Worm (Caenorhabditis elegans) whole organism, mixed stage, embryonic: Measurements from ENCODE around the gene C06B3.16.

ENCODE experiments used
- ceh-83 ChIP-seq: fragments of 200-800 bp; sonication (Bioruptor generic); optimal IDR thresholded peaks from 2 replicates; lab custom pipeline; 2018; ENCODE audit warnings: mild to moderate bottlenecking, missing genetic modification characterization, missing compliant biosample characterization
- elt-3 ChIP-seq: fragments of 150-350 bp; optimal IDR thresholded peaks from 2 replicates; lab custom pipeline; 2014; ENCODE audit warnings: missing biosample characterization, missing genetic modification characterization
- lin-13 ChIP-seq: fragments of 150-350 bp; optimal IDR thresholded peaks from 2 replicates; lab custom pipeline; 2014; ENCODE audit warnings: missing biosample characterization, missing genetic modification characterization
- lsy-2 ChIP-seq: fragments of 150-350 bp; optimal IDR thresholded peaks from 2 replicates; lab custom pipeline; 2014; ENCODE audit warnings: missing biosample characterization, missing genetic modification characterization
- mab-5 ChIP-seq: fragments of 150-350 bp; optimal IDR thresholded peaks from 2 replicates; lab custom pipeline; 2014; ENCODE audit warnings: missing biosample characterization, missing genetic modification characterization
- mep-1 ChIP-seq: fragments of 150-350 bp; optimal IDR thresholded peaks from 2 replicates; lab custom pipeline; 2017; ENCODE audit warnings: missing biosample characterization, missing genetic modification reagents, missing genetic modification characterization, inconsistent platforms
- nhr-28 ChIP-seq: fragments of 150-350 bp; optimal IDR thresholded peaks from 2 replicates; lab custom pipeline; 2014; ENCODE audit warnings: missing biosample characterization, missing genetic modification characterization
- pha-4 ChIP-seq: fragments of 150-350 bp; optimal IDR thresholded peaks from 2 replicates; lab custom pipeline; 2018; ENCODE audit warnings: missing biosample characterization, missing genetic modification reagents, missing genetic modification characterization
- snpc-4 ChIP-seq: fragments of 150-350 bp; optimal IDR thresholded peaks from 2 replicates; lab custom pipeline; 2014; ENCODE audit warnings: missing biosample characterization, missing genetic modification characterization
- unc-39 ChIP-seq: fragments of 150-350 bp; optimal IDR thresholded peaks from 2 replicates; lab custom pipeline; 2014; ENCODE audit warnings: missing biosample characterization, missing genetic modification characterization
- ztf-11 ChIP-seq: fragments of 150-350 bp; optimal IDR thresholded peaks from 2 replicates; lab custom pipeline; 2014; ENCODE audit warnings: missing biosample characterization, missing genetic modification characterization

- TF ChIP-seq pha-4 (tag; lab: Kevin White, UChicago), result no peak
- no peak for TF ChIP-seq ztf-11
- TF ChIP-seq nhr-28 (tag; lab: Kevin White, UChicago), result no peak
- no peak for TF ChIP-seq snpc-4 (tag; lab: Kevin White, UChicago)
- TF ChIP-seq mab-5 (tag; lab: Kevin White, UChicago), result no peak
- TF ChIP-seq elt-3, result no peak
- no peak for TF ChIP-seq lin-13 (tag; lab: Kevin White, UChicago)
- no peak for TF ChIP-seq lsy-2 (tag; lab: Kevin White, UChicago)
- no peak for TF ChIP-seq ceh-83
- no peak for TF ChIP-seq unc-39 (tag; lab: Kevin White, UChicago)
- no peak for TF ChIP-seq mep-1
These were observed at the start of gene C06B3.16 for ce11 chrV:13931225-13931624.
